Fruit fly (Drosophila melanogaster) whole organism, embryonic: ENCODE measurements around the gene CG17163.
A peak's percentile ranks its signal among the peaks of the same experiment; 100 is the strongest.

Experiments used
- Atf6 ChIP-seq: fragments of 200-800 bp; sonication (Bioruptor generic); IDR thresholded peaks from 2 replicates; pipeline ENCODE4 v1.3.6; 2022; ENCODE audit warnings: missing biosample characterization, missing genetic modification characterization
- BtbVII ChIP-seq: fragments of 200-800 bp; sonication (Bioruptor generic); optimal IDR thresholded peaks from 3 replicates; lab custom pipeline; 2017; ENCODE audit warnings: missing biosample characterization, mild to moderate bottlenecking, missing genetic modification characterization
- Bteb2 ChIP-seq: fragments of 200-800 bp; sonication (Bioruptor generic); optimal IDR thresholded peaks from 2 replicates; lab custom pipeline; 2016; ENCODE audit warnings: missing biosample characterization, missing genetic modification characterization
- CG10274 ChIP-seq: fragments of 200-800 bp; sonication (Bioruptor generic); optimal IDR thresholded peaks from 3 replicates; lab custom pipeline; 2017; ENCODE audit warnings: missing biosample characterization, mild to moderate bottlenecking, missing genetic modification characterization
- CG11085 ChIP-seq: fragments of 200-800 bp; sonication (Bioruptor generic); IDR thresholded peaks from 2 replicates; pipeline ENCODE4 v1.3.6; 2022; ENCODE audit warnings: missing biosample characterization, missing genetic modification characterization
- CG1603 ChIP-seq: fragments of 200-800 bp; sonication (Bioruptor generic); optimal IDR thresholded peaks from 2 replicates; lab custom pipeline; 2019; ENCODE audit warnings: missing biosample characterization, mild to moderate bottlenecking, missing genetic modification characterization, moderate library complexity
- CG2129 ChIP-seq: fragments of 200-800 bp; sonication (Bioruptor generic); IDR thresholded peaks from 2 replicates; pipeline ENCODE4 v1.3.6; 2022; ENCODE audit warnings: missing biosample characterization, missing genetic modification characterization; ENCODE audit not compliant: partially characterized antibody
- CG30020 ChIP-seq: fragments of 200-800 bp; optimal IDR thresholded peaks from 2 replicates; lab custom pipeline; 2019; ENCODE audit warnings: missing biosample characterization, mild to moderate bottlenecking, missing genetic modification characterization, moderate library complexity
- CG32772 ChIP-seq: fragments of 200-800 bp; sonication (Bioruptor generic); IDR thresholded peaks from 2 replicates; pipeline ENCODE4 v1.3.6; 2022; ENCODE audit warnings: missing biosample characterization, missing genetic modification characterization
- CG34422 ChIP-seq: fragments of 200-800 bp; sonication (Bioruptor generic); IDR thresholded peaks from 3 replicates; pipeline ENCODE4 v1.3.6; 2022; ENCODE audit warnings: missing biosample characterization, missing genetic modification characterization
- CG3847 ChIP-seq: fragments of 200-800 bp; sonication (Bioruptor generic); IDR thresholded peaks from 2 replicates; pipeline ENCODE4 v1.3.6; 2022; ENCODE audit warnings: missing biosample characterization, missing genetic modification characterization
- CG42726 ChIP-seq: fragments of 200-800 bp; sonication (Bioruptor generic); IDR thresholded peaks from 2 replicates; pipeline ENCODE4 v1.3.6; 2022; ENCODE audit warnings: missing biosample characterization, missing genetic modification characterization; ENCODE audit not compliant: partially characterized antibody
- CG4707 ChIP-seq: fragments of 200-800 bp; sonication (Bioruptor generic); optimal IDR thresholded peaks from 2 replicates; lab custom pipeline; 2018; ENCODE audit warnings: missing biosample characterization, mild to moderate bottlenecking, missing genetic modification characterization, moderate library complexity
- CG7357 ChIP-seq: fragments of 200-800 bp; sonication (Bioruptor generic); IDR thresholded peaks from 3 replicates; pipeline ENCODE4 v1.3.6; 2022; ENCODE audit warnings: missing biosample characterization, missing genetic modification characterization
- CG9437 ChIP-seq: fragments of 200-800 bp; sonication (Bioruptor generic); optimal IDR thresholded peaks from 2 replicates; lab custom pipeline; 2018; ENCODE audit warnings: missing biosample characterization, mild to moderate bottlenecking, missing genetic modification characterization
- CG9797 ChIP-seq: fragments of 200-800 bp; sonication (Bioruptor generic); optimal IDR thresholded peaks from 3 replicates; lab custom pipeline; 2018; ENCODE audit warnings: missing biosample characterization, mild to moderate bottlenecking, missing genetic modification characterization
- Dfd ChIP-seq, 2 experiments: fragments of >200 bp; optimal IDR thresholded peaks; 2 replicates each; lab custom pipeline; 2017; ENCODE audit warnings: missing biosample characterization in 2 of 2, missing genetic modification characterization in 2 of 2
- Dref ChIP-seq: fragments of 200-800 bp; sonication (Bioruptor generic); IDR thresholded peaks from 2 replicates; pipeline ENCODE4 v1.3.6; 2022; ENCODE audit warnings: missing biosample characterization, missing genetic modification characterization
- Ets97D ChIP-seq: fragments of 200-800 bp; sonication (Bioruptor generic); optimal IDR thresholded peaks from 3 replicates; lab custom pipeline; 2016; ENCODE audit warnings: missing biosample characterization, missing genetic modification characterization
- HLH4C ChIP-seq: fragments of 200-800 bp; sonication (Bioruptor generic); IDR thresholded peaks from 3 replicates; pipeline ENCODE4 v1.3.6; 2022; ENCODE audit warnings: missing biosample characterization, missing genetic modification characterization; ENCODE audit not compliant: partially characterized antibody
- MBD-R2 ChIP-seq: fragments of 200-800 bp; sonication (Bioruptor generic); IDR thresholded peaks from 2 replicates; pipeline ENCODE4 v1.3.6; 2022; ENCODE audit warnings: missing biosample characterization, missing genetic modification characterization
- Meics ChIP-seq: fragments of 200-800 bp; sonication (Bioruptor generic); optimal IDR thresholded peaks from 2 replicates; lab custom pipeline; 2017; ENCODE audit warnings: missing biosample characterization, mild to moderate bottlenecking, missing genetic modification characterization
- NC2α ChIP-seq: fragments of 200-800 bp; sonication (Bioruptor generic); optimal IDR thresholded peaks from 2 replicates; lab custom pipeline; 2016; ENCODE audit warnings: missing biosample characterization, missing genetic modification characterization
- Poxn ChIP-seq: fragments of 200-800 bp; sonication (Bioruptor generic); IDR thresholded peaks from 2 replicates; pipeline ENCODE4 v1.3.6; 2022; ENCODE audit warnings: missing biosample characterization, missing genetic modification characterization
- Sin3A ChIP-seq: fragments of >200 bp; optimal IDR thresholded peaks from 2 replicates; lab custom pipeline; 2018
- Sry-β ChIP-seq: fragments of 200-800 bp; sonication (Bioruptor generic); optimal IDR thresholded peaks from 2 replicates; lab custom pipeline; 2018; ENCODE audit warnings: missing biosample characterization, mild to moderate bottlenecking, missing genetic modification characterization, moderate library complexity
- Sry-δ ChIP-seq: fragments of 200-800 bp; sonication (Bioruptor generic); optimal IDR thresholded peaks from 2 replicates; lab custom pipeline; 2016; ENCODE audit warnings: missing biosample characterization, missing genetic modification characterization
- bowl ChIP-seq: fragments of 200-800 bp; sonication (Bioruptor generic); IDR thresholded peaks from 2 replicates; pipeline ENCODE4 v1.3.6; 2022; ENCODE audit warnings: missing biosample characterization, missing genetic modification characterization
- caup ChIP-seq: fragments of 200-800 bp; sonication (Bioruptor generic); optimal IDR thresholded peaks from 3 replicates; lab custom pipeline; 2017; ENCODE audit warnings: missing biosample characterization, mild to moderate bottlenecking, missing genetic modification characterization, moderate library complexity; ENCODE audit not compliant: severe bottlenecking
- chinmo ChIP-seq: fragments of 200-800 bp; sonication (Bioruptor generic); IDR thresholded peaks from 4 replicates; pipeline ENCODE4 v1.3.6; 2022; ENCODE audit warnings: missing biosample characterization, missing genetic modification characterization; ENCODE audit not compliant: partially characterized antibody
- da ChIP-seq: fragments of 200-800 bp; sonication (Bioruptor generic); optimal IDR thresholded peaks from 2 replicates; lab custom pipeline; 2016; ENCODE audit warnings: missing biosample characterization, missing genetic modification characterization
- fd96Cb ChIP-seq: fragments of 200-800 bp; sonication (Bioruptor generic); optimal IDR thresholded peaks from 2 replicates; lab custom pipeline; 2018; ENCODE audit warnings: missing biosample characterization, mild to moderate bottlenecking, missing genetic modification characterization, moderate library complexity
- hb ChIP-seq: fragments of 200-800 bp; sonication (Bioruptor generic); IDR thresholded peaks from 3 replicates; pipeline ENCODE4 v1.3.6; 2022; ENCODE audit warnings: missing biosample characterization, missing genetic modification characterization; ENCODE audit not compliant: partially characterized antibody
- hth ChIP-seq: fragments of >200 bp; optimal IDR thresholded peaks from 2 replicates; lab custom pipeline; 2017; ENCODE audit warnings: inconsistent platforms
- jumu ChIP-seq: fragments of 200-800 bp; sonication (Bioruptor generic); optimal IDR thresholded peaks from 3 replicates; lab custom pipeline; 2016; ENCODE audit warnings: missing biosample characterization, missing genetic modification characterization
- kay ChIP-seq: fragments of 200-800 bp; sonication (Bioruptor generic); optimal IDR thresholded peaks from 2 replicates; lab custom pipeline; 2016; ENCODE audit warnings: missing biosample characterization, missing genetic modification characterization
- klu ChIP-seq: fragments of 200-800 bp; sonication (Bioruptor generic); IDR thresholded peaks from 2 replicates; pipeline ENCODE4 v1.3.6; 2022; ENCODE audit warnings: missing biosample characterization, missing genetic modification characterization
- knrl ChIP-seq: fragments of 200-800 bp; sonication (Bioruptor generic); IDR thresholded peaks from 3 replicates; pipeline ENCODE4 v1.3.6; 2022; ENCODE audit warnings: missing biosample characterization, missing genetic modification characterization; ENCODE audit not compliant: partially characterized antibody
- pan ChIP-seq, 4 experiments: fragments of >200 bp in 3 of 4; fragments of 200-800 bp in 1 of 4; sonication (Bioruptor generic) in 1 of 4; optimal IDR thresholded peaks in 3 of 4; IDR thresholded peaks in 1 of 4; 2 replicates each; pipeline versions ENCODE4 v1.3.6 to Lab custom; 2017 to 2022; ENCODE audit warnings: missing biosample characterization in 2 of 4, missing genetic modification characterization in 2 of 4, mixed read lengths in 1 of 4
- prd ChIP-seq, 3 experiments: fragments of >200 bp in 2 of 3; fragments of 200-800 bp in 1 of 3; sonication (Bioruptor generic) in 1 of 3; optimal IDR thresholded peaks in 2 of 3; IDR thresholded peaks in 1 of 3; 2 replicates in 2 of 3; 3 replicates in 1 of 3; pipeline versions ENCODE4 v1.3.6 to Lab custom; 2017 to 2022; ENCODE audit warnings: missing biosample characterization in 1 of 3, missing genetic modification characterization in 1 of 3
- row ChIP-seq: fragments of 200-800 bp; sonication (Bioruptor generic); IDR thresholded peaks from 3 replicates; pipeline ENCODE4 v1.3.6; 2022; ENCODE audit warnings: missing biosample characterization, missing genetic modification characterization
- run ChIP-seq: fragments of 200-800 bp; sonication (Bioruptor generic); optimal IDR thresholded peaks from 3 replicates; lab custom pipeline; 2018; ENCODE audit warnings: missing biosample characterization, mild to moderate bottlenecking, missing genetic modification characterization
- sens ChIP-seq: fragments of 200-800 bp; sonication (Bioruptor generic); peaks from one replicate; lab custom pipeline; 2016; ENCODE audit warnings: missing biosample characterization, missing genetic modification characterization
- sna ChIP-seq: fragments of 200-800 bp; sonication (Bioruptor generic); IDR thresholded peaks from 2 replicates; pipeline ENCODE4 v1.3.6; 2022; ENCODE audit warnings: missing biosample characterization, missing genetic modification characterization; ENCODE audit not compliant: partially characterized antibody
- sqz ChIP-seq: fragments of 200-800 bp; sonication (Bioruptor generic); optimal IDR thresholded peaks from 3 replicates; lab custom pipeline; 2018; ENCODE audit warnings: missing biosample characterization, mild to moderate bottlenecking, missing genetic modification characterization
- stwl ChIP-seq: fragments of 200-800 bp; sonication (Bioruptor generic); optimal IDR thresholded peaks from 3 replicates; lab custom pipeline; 2018; ENCODE audit warnings: missing biosample characterization, mild to moderate bottlenecking, missing genetic modification characterization, moderate library complexity
- trem ChIP-seq: fragments of 200-800 bp; optimal IDR thresholded peaks from 3 replicates; lab custom pipeline; 2019; ENCODE audit warnings: missing biosample characterization, mild to moderate bottlenecking, missing genetic modification characterization, moderate library complexity
- trh ChIP-seq: fragments of 200-800 bp; sonication (Bioruptor generic); optimal IDR thresholded peaks from 2 replicates; lab custom pipeline; 2016; ENCODE audit warnings: missing biosample characterization, missing genetic modification characterization
- unc-4 ChIP-seq: fragments of 200-800 bp; sonication (Bioruptor generic); IDR thresholded peaks from 2 replicates; pipeline ENCODE4 v1.3.6; 2022; ENCODE audit warnings: missing biosample characterization, missing genetic modification characterization; ENCODE audit not compliant: partially characterized antibody
- zfh2 ChIP-seq: fragments of 200-800 bp; sonication (Bioruptor generic); optimal IDR thresholded peaks from 2 replicates; lab custom pipeline; 2016; ENCODE audit warnings: missing biosample characterization, missing genetic modification characterization

Gene CG17163

DNA sequence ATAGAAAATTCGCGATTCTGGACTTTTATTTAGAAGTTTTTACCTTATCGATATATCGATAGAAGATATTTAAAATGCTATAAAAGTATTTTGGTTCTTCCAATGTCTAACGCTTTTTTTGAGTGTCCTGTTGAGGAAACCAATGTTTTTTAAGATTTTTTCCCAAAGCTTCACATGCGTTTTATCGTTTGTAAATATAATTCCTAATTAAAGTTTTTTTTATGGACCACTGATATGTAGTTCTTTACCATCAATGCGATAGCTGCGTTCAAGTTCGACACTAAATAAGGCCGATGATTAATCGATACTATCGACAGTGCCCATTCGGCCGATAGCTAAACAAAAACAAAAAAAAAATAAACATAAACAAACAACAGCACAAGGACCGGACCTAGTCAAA lies 23.2 kb upstream of the CG17163 start, which contains the start of gene ATbp (continued):
- no peak for TF ChIP-seq CG11085 (GFP tag; lab: Robert Waterston, UW)
- TF ChIP-seq prd (optimal IDR thresholded peaks at IDR 0.05; lab: Kevin White, UChicago): no peak
- TF ChIP-seq prd (GFP tag; IDR thresholded peaks at IDR 0.05; lab: Robert Waterston, UW): no peak
- no peak for TF ChIP-seq Atf6
- no peak for TF ChIP-seq CG9437 (GFP tag; lab: Kevin White, UChicago)
- TF ChIP-seq CG34422 (GFP tag; lab: Robert Waterston, UW): no peak
- peak; percentile 63 for TF ChIP-seq sqz (GFP tag; lab: Kevin White, UChicago)
- peak; percentile 83 for TF ChIP-seq CG2129 (GFP tag; lab: Robert Waterston, UW)
- no peak for TF ChIP-seq caup (GFP tag; lab: Kevin White, UChicago)
- no peak for TF ChIP-seq kay (GFP tag; lab: Kevin White, UChicago)
- peak; percentile 97 for TF ChIP-seq knrl (GFP tag; lab: Robert Waterston, UW)
- TF ChIP-seq jumu: no peak
- no peak for TF ChIP-seq CG1603
- TF ChIP-seq Bteb2: no peak
- TF ChIP-seq NC2α (GFP tag; lab: Kevin White, UChicago): no peak
- peak; percentile 35 for TF ChIP-seq trem (tag; lab: Kevin White, UChicago)
- peak; percentile 43; the same call in 1 of the 2 replicates for TF ChIP-seq CG32772 (GFP tag; lab: Robert Waterston, UW)
- peak; percentile 92 for TF ChIP-seq sna (GFP tag; lab: Robert Waterston, UW)
- TF ChIP-seq CG9797: no peak
- no peak for TF ChIP-seq pan (optimal IDR thresholded peaks at IDR 0.05; lab: Kevin White, UChicago)
- TF ChIP-seq pan (GFP tag; optimal IDR thresholded peaks at IDR 0.05 in 1 of 2, IDR thresholded peaks at IDR 0.05 in 1 of 2): no peak
- TF ChIP-seq sens (GFP tag; lab: Kevin White, UChicago): peak; percentile 78
- TF ChIP-seq Sry-β (GFP tag; lab: Kevin White, UChicago): no peak
- TF ChIP-seq Dref (GFP tag; lab: Robert Waterston, UW): peak; percentile 79
- TF ChIP-seq CG30020 (tag; lab: Kevin White, UChicago): peak; percentile 80
- TF ChIP-seq CG42726 (GFP tag; lab: Robert Waterston, UW): peak; percentile 93
- no peak for TF ChIP-seq klu (GFP tag; lab: Robert Waterston, UW)
- TF ChIP-seq bowl: no peak
- TF ChIP-seq fd96Cb (tag; lab: Kevin White, UChicago): no peak
- TF ChIP-seq Dfd (GFP tag; optimal IDR thresholded peaks at IDR 0.05; lab: Kevin White, UChicago): no peak
- peak; percentile 15 for TF ChIP-seq Sin3A (lab: Kevin White, UChicago)
- no peak for TF ChIP-seq CG10274 (GFP tag; lab: Kevin White, UChicago)
- TF ChIP-seq stwl: peak; percentile 37
- peak; percentile 81; the same call in 2 of the 4 replicates for TF ChIP-seq chinmo (GFP tag; lab: Robert Waterston, UW)
- TF ChIP-seq BtbVII: no peak
- TF ChIP-seq HLH4C: peak; percentile 92
- peak; percentile 22 for TF ChIP-seq Ets97D (GFP tag; lab: Kevin White, UChicago)
- TF ChIP-seq CG3847: 0 out of 2 replicates have a peak, but pooled peaks have one; percentile 20
- TF ChIP-seq CG7357 (GFP tag; lab: Robert Waterston, UW): no peak
- no peak for TF ChIP-seq da (GFP tag; lab: Kevin White, UChicago)
- TF ChIP-seq row (GFP tag; lab: Robert Waterston, UW): peak; percentile 75
- TF ChIP-seq hth (lab: Kevin White, UChicago): no peak
- no peak for TF ChIP-seq trh (GFP tag; lab: Kevin White, UChicago)
- peak; percentile 81 for TF ChIP-seq unc-4 (GFP tag; lab: Robert Waterston, UW)
- TF ChIP-seq hb: peak; percentile 96
- TF ChIP-seq Meics (GFP tag; lab: Kevin White, UChicago): no peak
- peak; percentile 67 for TF ChIP-seq MBD-R2 (GFP tag; lab: Robert Waterston, UW)
- no peak for TF ChIP-seq Poxn (GFP tag; lab: Robert Waterston, UW)
- TF ChIP-seq zfh2 (GFP tag; lab: Kevin White, UChicago): no peak
- no peak for TF ChIP-seq run
- TF ChIP-seq Sry-δ: peak; percentile 83
- no peak for TF ChIP-seq CG4707 (GFP tag; lab: Kevin White, UChicago)
